Worm (Caenorhabditis elegans): ENCODE measurements around the gene F10G2.7.
"Not testable (repeated sequence)": the region's sequence is repeated elsewhere in the genome, so short reads cannot be mapped to it uniquely, and the experiment has no call there.

The F10G2.7 gene

ce11 chrV:7307089-7307488 lies 30.0 kb downstream of the F10G2.7 start, which contains the start of gene F07G11.1:
Gene F07G11.1 (plus strand): TSS chrV:7307389.
- TF ChIP-seq W03F9.2 (tag; optimal IDR thresholded peaks at IDR 0.05) = no peak
- TF ChIP-seq him-1 (tag; optimal IDR thresholded peaks at IDR 0.05) = no peak
- no peak for TF ChIP-seq dao-5 (tag; optimal IDR thresholded peaks at IDR 0.05)

- TF ChIP-seq W03F9.2, dao-5, him-1 (tag; optimal IDR thresholded peaks at IDR 0.05): not testable (repeated sequence)
Observed at ce11 chrV:7304506-7304905, 32.6 kb downstream of the F10G2.7 start, which contains the start of gene F07G11.2. Gene F07G11.2 (plus strand): TSS chrV:7304806.

ce11 chrV:7298463-7298862 lies 38.7 kb downstream of the F10G2.7 start, which contains the start of gene F07G11.3:
Gene F07G11.3 (plus strand): TSS chrV:7298763.
- TF ChIP-seq W03F9.2 (tag; optimal IDR thresholded peaks at IDR 0.05) = no peak

ce11 chrV:7297263-7297662 lies 39.9 kb downstream of the F10G2.7 start, which contains the start of gene srj-32:
Gene srj-32 (minus strand): TSS chrV:7297363.
- no peak for TF ChIP-seq him-1 (tag; optimal IDR thresholded peaks at IDR 0.05)

ce11 chrV:7295270-7295669 lies 41.8 kb downstream of the F10G2.7 start, which contains the start of gene F07G11.4:
Gene F07G11.4 (minus strand): TSS chrV:7295370.
- TF ChIP-seq W03F9.2 (tag; optimal IDR thresholded peaks at IDR 0.05) (no peak), dao-5 (tag; optimal IDR thresholded peaks at IDR 0.05) (no peak), him-1 (tag; optimal IDR thresholded peaks at IDR 0.05) (no peak)

- TF ChIP-seq him-1 (tag; optimal IDR thresholded peaks at IDR 0.05) = no peak
- TF ChIP-seq dao-5 (tag; optimal IDR thresholded peaks at IDR 0.05) = no peak
- no peak for TF ChIP-seq W03F9.2 (tag; optimal IDR thresholded peaks at IDR 0.05)
Observed at ce11 chrV:7288699-7289098, 48.4 kb downstream of the F10G2.7 start, which contains the start of gene C13A2.1. Gene C13A2.1 (plus strand): TSS chrV:7288999.

All from whole organism, L4/young adult.